Worm (Caenorhabditis elegans) whole organism, young adult: ENCODE results near the gene nhr-146.

ENCODE experiments used
- B0336.3 ChIP-seq: fragments of 200-800 bp; sonication (Bioruptor generic); IDR thresholded peaks from 2 replicates; pipeline ENCODE4 v1.3.6; 2022; ENCODE audit warnings: missing genetic modification characterization, missing compliant biosample characterization
- D2030.7 ChIP-seq: fragments of 200-800 bp; sonication (Bioruptor generic); IDR thresholded peaks from 2 replicates; pipeline ENCODE4 v1.3.6; 2022; ENCODE audit warnings: missing genetic modification reagents, missing genetic modification characterization, missing compliant biosample characterization
- F10E7.11 ChIP-seq: sonication (generic microtip); optimal IDR thresholded peaks from 2 replicates; lab custom pipeline; 2017; ENCODE audit warnings: mild to moderate bottlenecking, missing genetic modification characterization, moderate library complexity, missing compliant biosample characterization
- F23B12.7 ChIP-seq: sonication (generic microtip); optimal IDR thresholded peaks from 2 replicates; lab custom pipeline; 2017; ENCODE audit warnings: missing genetic modification characterization, mild to moderate bottlenecking, missing compliant biosample characterization, antibody characterized with exemption, moderate library complexity; ENCODE audit not compliant: insufficient read depth
- F33H1.4 ChIP-seq: fragments of 200-800 bp; sonication (Bioruptor generic); IDR thresholded peaks from 2 replicates; pipeline ENCODE4 v1.3.6; 2022; ENCODE audit warnings: missing genetic modification reagents, missing genetic modification characterization, missing compliant biosample characterization
- F37B4.10 ChIP-seq: fragments of 200-800 bp; sonication (Bioruptor generic); IDR thresholded peaks from 2 replicates; pipeline ENCODE4 v1.3.6; 2022; ENCODE audit warnings: missing genetic modification characterization, missing compliant biosample characterization
- F39B2.1 ChIP-seq: fragments of 200-800 bp; sonication (Bioruptor generic); IDR thresholded peaks from 2 replicates; pipeline ENCODE4 v1.3.6; 2022; ENCODE audit warnings: missing genetic modification reagents, missing genetic modification characterization, missing compliant biosample characterization
- F49E8.2 ChIP-seq: sonication (generic microtip); optimal IDR thresholded peaks from 3 replicates; lab custom pipeline; 2017; ENCODE audit warnings: missing genetic modification characterization, mild to moderate bottlenecking, missing compliant biosample characterization, antibody characterized with exemption, moderate library complexity; ENCODE audit not compliant: insufficient read depth
- F52B5.7 ChIP-seq: sonication (generic microtip); optimal IDR thresholded peaks from 2 replicates; lab custom pipeline; 2016; ENCODE audit warnings: mild to moderate bottlenecking, missing genetic modification characterization, missing compliant biosample characterization
- F55B11.4 ChIP-seq: sonication (generic microtip); optimal IDR thresholded peaks from 2 replicates; lab custom pipeline; 2016; ENCODE audit warnings: missing compliant biosample characterization, missing genetic modification characterization, borderline replicate concordance; ENCODE audit not compliant: insufficient read depth
- K12H6.12 ChIP-seq: fragments of 200-800 bp; sonication (Bioruptor generic); optimal IDR thresholded peaks from 2 replicates; lab custom pipeline; 2018; ENCODE audit warnings: mild to moderate bottlenecking, missing genetic modification characterization, missing compliant biosample characterization
- T07F8.4 ChIP-seq: sonication (generic microtip); optimal IDR thresholded peaks from 2 replicates; lab custom pipeline; 2016; ENCODE audit warnings: mild to moderate bottlenecking, missing genetic modification characterization, moderate library complexity, missing compliant biosample characterization
- Y56A3A.18 ChIP-seq: fragments of 200-800 bp; sonication (Bioruptor generic); IDR thresholded peaks from 2 replicates; pipeline ENCODE4 v1.3.6; 2022; ENCODE audit warnings: missing genetic modification reagents, missing genetic modification characterization, missing compliant biosample characterization
- Y95B8A.8 ChIP-seq: fragments of 200-800 bp; sonication (Bioruptor generic); IDR thresholded peaks from 2 replicates; pipeline ENCODE4 v1.3.6; 2022; ENCODE audit warnings: missing genetic modification reagents, missing genetic modification characterization, missing compliant biosample characterization
- ZK185.1 ChIP-seq: sonication (generic microtip); optimal IDR thresholded peaks from 2 replicates; lab custom pipeline; 2016; ENCODE audit warnings: mild to moderate bottlenecking, missing genetic modification characterization, missing compliant biosample characterization; ENCODE audit not compliant: poor library complexity, severe bottlenecking
- attf-5 ChIP-seq: fragments of 200-800 bp; sonication (Bioruptor generic); optimal IDR thresholded peaks from 2 replicates; lab custom pipeline; 2018; ENCODE audit warnings: mild to moderate bottlenecking, missing genetic modification characterization, missing compliant biosample characterization
- attf-6 ChIP-seq: fragments of 200-800 bp; sonication (Bioruptor generic); IDR thresholded peaks from 2 replicates; pipeline ENCODE4 v1.3.6; 2022; ENCODE audit warnings: missing genetic modification reagents, missing genetic modification characterization, missing compliant biosample characterization
- bed-2 ChIP-seq: fragments of 200-800 bp; sonication (Bioruptor generic); IDR thresholded peaks from 2 replicates; pipeline ENCODE4 v1.3.6; 2022; ENCODE audit warnings: missing genetic modification reagents, missing genetic modification characterization, missing compliant biosample characterization
- cebp-1 ChIP-seq, 2 experiments: fragments of 200-800 bp in 1 of 2; sonication (Bioruptor generic) in 1 of 2; sonication (generic microtip) in 1 of 2; IDR thresholded peaks in 1 of 2; optimal IDR thresholded peaks in 1 of 2; 2 replicates each; pipeline versions ENCODE4 v1.3.6 to Lab custom; 2017 to 2022; ENCODE audit warnings: missing compliant biosample characterization in 2 of 2, missing genetic modification characterization in 2 of 2, mild to moderate bottlenecking in 1 of 2, missing genetic modification reagents in 1 of 2, moderate library complexity in 1 of 2
- ceh-58 ChIP-seq: fragments of 200-800 bp; sonication (Bioruptor generic); IDR thresholded peaks from 2 replicates; pipeline ENCODE4 v1.3.6; 2022; ENCODE audit warnings: missing genetic modification characterization, missing compliant biosample characterization
- ceh-79 ChIP-seq: sonication (generic microtip); optimal IDR thresholded peaks from 2 replicates; lab custom pipeline; 2017; ENCODE audit warnings: mild to moderate bottlenecking, missing genetic modification characterization, missing compliant biosample characterization
- ceh-91 ChIP-seq: fragments of 200-800 bp; sonication (Bioruptor generic); IDR thresholded peaks from 2 replicates; pipeline ENCODE4 v1.3.6; 2022; ENCODE audit warnings: missing genetic modification reagents, missing genetic modification characterization, missing compliant biosample characterization
- egl-18 ChIP-seq: fragments of 200-800 bp; sonication (Bioruptor generic); IDR thresholded peaks from 2 replicates; pipeline ENCODE4 v1.3.6; 2022; ENCODE audit warnings: missing genetic modification reagents, missing genetic modification characterization, missing compliant biosample characterization
- egl-44 ChIP-seq: fragments of 200-800 bp; sonication (Bioruptor generic); IDR thresholded peaks from 2 replicates; pipeline ENCODE4 v1.3.6; 2022; ENCODE audit warnings: missing genetic modification reagents, missing genetic modification characterization, missing compliant biosample characterization
- egrh-3 ChIP-seq: fragments of 200-800 bp; sonication (Bioruptor generic); IDR thresholded peaks from 2 replicates; pipeline ENCODE4 v1.3.6; 2022; ENCODE audit warnings: missing genetic modification reagents, missing genetic modification characterization, missing compliant biosample characterization
- ets-4 ChIP-seq: fragments of 200-800 bp; sonication (Bioruptor generic); optimal IDR thresholded peaks from 2 replicates; lab custom pipeline; 2018; ENCODE audit warnings: mild to moderate bottlenecking, missing genetic modification characterization, missing compliant biosample characterization
- gei-17 ChIP-seq: fragments of 200-800 bp; sonication (Bioruptor generic); optimal IDR thresholded peaks from 2 replicates; lab custom pipeline; 2018; ENCODE audit warnings: mild to moderate bottlenecking, missing genetic modification characterization, missing compliant biosample characterization
- hmg-1.2 ChIP-seq: fragments of 200-800 bp; sonication (Bioruptor generic); IDR thresholded peaks from 2 replicates; pipeline ENCODE4 v1.3.6; 2022; ENCODE audit warnings: missing genetic modification reagents, missing genetic modification characterization, missing compliant biosample characterization
- hmg-20 ChIP-seq: fragments of 200-800 bp; sonication (Bioruptor generic); IDR thresholded peaks from 2 replicates; pipeline ENCODE4 v1.3.6; 2022; ENCODE audit warnings: missing genetic modification reagents, missing genetic modification characterization, missing compliant biosample characterization
- lag-1 ChIP-seq: fragments of 200-800 bp; sonication (Bioruptor generic); IDR thresholded peaks from 2 replicates; pipeline ENCODE4 v1.3.6; 2022; ENCODE audit warnings: missing genetic modification reagents, missing genetic modification characterization, missing compliant biosample characterization
- lin-35 ChIP-seq, 3 experiments: fragments of 150-350 bp in 2 of 3; sonication (generic microtip) in 1 of 3; optimal IDR thresholded peaks; 2 replicates each; lab custom pipeline; 2014 to 2018; ENCODE audit warnings: missing biosample characterization in 3 of 3, missing genetic modification characterization in 3 of 3, missing genetic modification reagents in 3 of 3
- madf-10 ChIP-seq: sonication (generic microtip); optimal IDR thresholded peaks from 2 replicates; lab custom pipeline; 2016; ENCODE audit warnings: mild to moderate bottlenecking, missing genetic modification characterization, missing compliant biosample characterization
- madf-3 ChIP-seq: fragments of 200-800 bp; sonication (Bioruptor generic); IDR thresholded peaks from 2 replicates; pipeline ENCODE4 v1.3.6; 2022; ENCODE audit warnings: missing genetic modification reagents, missing genetic modification characterization, missing compliant biosample characterization
- mcd-1 ChIP-seq: fragments of 200-800 bp; sonication (Bioruptor generic); IDR thresholded peaks from 2 replicates; pipeline ENCODE4 v1.3.6; 2022; ENCODE audit warnings: missing genetic modification reagents, missing genetic modification characterization, missing compliant biosample characterization
- nhr-120 ChIP-seq: fragments of 200-800 bp; sonication (Bioruptor generic); IDR thresholded peaks from 2 replicates; pipeline ENCODE4 v1.3.6; 2022; ENCODE audit warnings: missing genetic modification characterization, missing compliant biosample characterization
- nhr-90 ChIP-seq: sonication (generic microtip); optimal IDR thresholded peaks from 2 replicates; lab custom pipeline; 2016; ENCODE audit warnings: missing genotype, mild to moderate bottlenecking, missing genetic modification characterization, missing compliant biosample characterization
- pbrm-1 ChIP-seq: fragments of 200-800 bp; sonication (Bioruptor generic); IDR thresholded peaks from 2 replicates; pipeline ENCODE4 v1.3.6; 2022; ENCODE audit warnings: missing genetic modification reagents, missing genetic modification characterization, missing compliant biosample characterization
- rcor-1 ChIP-seq: fragments of 200-800 bp; sonication (Bioruptor generic); IDR thresholded peaks from 2 replicates; pipeline ENCODE4 v1.3.6; 2022; ENCODE audit warnings: missing genetic modification reagents, missing genetic modification characterization, missing compliant biosample characterization
- repo-1 ChIP-seq: sonication (generic microtip); optimal IDR thresholded peaks from 2 replicates; lab custom pipeline; 2017; ENCODE audit warnings: mild to moderate bottlenecking, missing genetic modification characterization, missing compliant biosample characterization
- snpc-3.4 ChIP-seq: sonication (generic microtip); optimal IDR thresholded peaks from 2 replicates; lab custom pipeline; 2017; ENCODE audit warnings: missing genetic modification characterization, mild to moderate bottlenecking, missing compliant biosample characterization, antibody characterized with exemption, moderate library complexity, missing genotype, missing genetic modification reagents
- snpc-4 ChIP-seq, 5 experiments: fragments of 150-350 bp in 1 of 5; sonication (generic microtip) in 4 of 5; optimal IDR thresholded peaks; 2 replicates each; lab custom pipeline; 2014 to 2018; ENCODE audit warnings: missing genetic modification characterization in 5 of 5, missing biosample characterization in 3 of 5, antibody characterized with exemption in 2 of 5, mild to moderate bottlenecking in 2 of 5, missing compliant biosample characterization in 2 of 5, missing genotype in 2 of 5, moderate library complexity in 2 of 5, missing genetic modification reagents in 1 of 5
- tbp1 ChIP-seq: fragments of 200-800 bp; sonication (Bioruptor generic); optimal IDR thresholded peaks from 2 replicates; lab custom pipeline; 2018; ENCODE audit warnings: mild to moderate bottlenecking, missing genetic modification characterization, missing compliant biosample characterization
- tlf-1 ChIP-seq: fragments of 200-800 bp; sonication (Bioruptor generic); optimal IDR thresholded peaks from 2 replicates; lab custom pipeline; 2018; ENCODE audit warnings: mild to moderate bottlenecking, missing genetic modification characterization, missing compliant biosample characterization
- zim-3 ChIP-seq: sonication (generic microtip); optimal IDR thresholded peaks from 2 replicates; lab custom pipeline; 2017; ENCODE audit warnings: mild to moderate bottlenecking, missing genetic modification characterization, moderate library complexity, missing compliant biosample characterization
- ztf-22 ChIP-seq: fragments of 200-800 bp; sonication (Bioruptor generic); optimal IDR thresholded peaks from 2 replicates; lab custom pipeline; 2018; ENCODE audit warnings: mild to moderate bottlenecking, missing genetic modification characterization, moderate library complexity, missing compliant biosample characterization

The nhr-146 gene

ce11 chrIV:1659045-1659741, 32.6 kb downstream of the nhr-146 start, which contains the start of gene rps-28 (continued):
- TF ChIP-seq madf-3 (GFP tag; lab: Robert Waterston, UW) = peak; percentile 93
- TF ChIP-seq ceh-91 (GFP tag; lab: Robert Waterston, UW) = peak; percentile 90
- peak; percentile 47 for TF ChIP-seq gei-17 (GFP tag; lab: Kevin White, UChicago)
- no peak for TF ChIP-seq zim-3
- peak; percentile 97 for TF ChIP-seq F23B12.7 (tag; lab: Kevin White, UChicago)
- peak; percentile 94 for TF ChIP-seq D2030.7 (GFP tag; lab: Robert Waterston, UW)
- peak in 2 of 3 experiments; percentile 77 to 91 for TF ChIP-seq lin-35 (GFP tag; optimal IDR thresholded peaks at IDR 0.05; lab: Kevin White, UChicago)
- no peak for TF ChIP-seq ceh-58
- peak; percentile 65; the same call in 1 of the 2 replicates for TF ChIP-seq egl-44 (GFP tag; lab: Robert Waterston, UW)
- TF ChIP-seq ztf-22 (GFP tag; lab: Kevin White, UChicago) = peak; percentile 69
- peak; percentile 95 for TF ChIP-seq Y95B8A.8 (GFP tag; lab: Robert Waterston, UW)
- TF ChIP-seq ZK185.1 (tag; lab: Kevin White, UChicago) = peak; percentile 90
- peak; percentile 97 for TF ChIP-seq F49E8.2 (tag; lab: Kevin White, UChicago)
- TF ChIP-seq K12H6.12 (tag; lab: Kevin White, UChicago) = peak; percentile 94
- TF ChIP-seq F37B4.10 (GFP tag; lab: Robert Waterston, UW) = 0 out of 2 replicates have a peak, but pooled peaks have one; percentile 67
- TF ChIP-seq ets-4 = peak; percentile 23
- peak; percentile 83 for TF ChIP-seq hmg-1.2 (GFP tag; lab: Robert Waterston, UW)
- no peak for TF ChIP-seq egl-18 (GFP tag; lab: Robert Waterston, UW)
- TF ChIP-seq tlf-1 (GFP tag; lab: Kevin White, UChicago) = peak; percentile 92
- TF ChIP-seq F55B11.4 = no peak
- peak; percentile 84 for TF ChIP-seq F33H1.4 (GFP tag; lab: Robert Waterston, UW)
- peak; percentile 95 for TF ChIP-seq rcor-1 (GFP tag; lab: Robert Waterston, UW)
- peak; percentile 71; the same call in 1 of the 2 replicates for TF ChIP-seq hmg-20 (GFP tag; lab: Robert Waterston, UW)
- peak; percentile 56; the same call in 1 of the 2 replicates for TF ChIP-seq cebp-1 (GFP tag; IDR thresholded peaks at IDR 0.05; lab: Robert Waterston, UW)
- peak; percentile 91 for TF ChIP-seq cebp-1 (tag; optimal IDR thresholded peaks at IDR 0.05; lab: Kevin White, UChicago)
- TF ChIP-seq F52B5.7 (tag; lab: Kevin White, UChicago) = peak; percentile 17
- peak; percentile 60 for TF ChIP-seq egrh-3
- peak; percentile 76 for TF ChIP-seq attf-6
- no peak for TF ChIP-seq lag-1 (GFP tag; lab: Robert Waterston, UW)
- TF ChIP-seq tbp1 = peak; percentile 77
- no peak for TF ChIP-seq nhr-120
- no peak for TF ChIP-seq ceh-79 (tag; lab: Kevin White, UChicago)
- TF ChIP-seq mcd-1 (GFP tag; lab: Robert Waterston, UW) = peak; percentile 92
- peak; percentile 95 for TF ChIP-seq pbrm-1 (GFP tag; lab: Robert Waterston, UW)
- TF ChIP-seq bed-2 (GFP tag; lab: Robert Waterston, UW) = no peak
- TF ChIP-seq B0336.3 (GFP tag; lab: Robert Waterston, UW) = peak; percentile 92
- peak; percentile 11 for TF ChIP-seq T07F8.4 (tag; lab: Kevin White, UChicago)
- peak; percentile 67 for TF ChIP-seq snpc-4 (GFP tag; optimal IDR thresholded peaks at IDR 0.05; lab: Kevin White, UChicago)
- peak; percentile 80 to 86 (median 82) for TF ChIP-seq snpc-4 (tag; optimal IDR thresholded peaks at IDR 0.05; lab: Kevin White, UChicago)
- TF ChIP-seq snpc-3.4 (tag; lab: Kevin White, UChicago) = peak; percentile 76
- no peak for TF ChIP-seq F10E7.11 (tag; lab: Kevin White, UChicago)
- TF ChIP-seq nhr-90 (tag; lab: Kevin White, UChicago) = peak; percentile 67
- TF ChIP-seq madf-10 (tag; lab: Kevin White, UChicago) = peak; percentile 90
- TF ChIP-seq repo-1 (tag; lab: Kevin White, UChicago) = peak; percentile 67
- TF ChIP-seq Y56A3A.18 (GFP tag; lab: Robert Waterston, UW) = no peak
- peak; percentile 99 for TF ChIP-seq attf-5 (GFP tag; lab: Kevin White, UChicago)
- no peak for TF ChIP-seq F39B2.1 (GFP tag; lab: Robert Waterston, UW)
